Worm (Caenorhabditis elegans) whole organism, L4 larva: Measurements from ENCODE around the gene smc-6.
A peak's percentile ranks its signal among the peaks of the same experiment; 100 is the strongest.

Experiments
- D1046.2 ChIP-seq: fragments of 200-800 bp; sonication (Bioruptor generic); IDR thresholded peaks from 2 replicates; pipeline ENCODE4 v1.3.6; 2022; ENCODE audit warnings: missing genetic modification characterization, missing compliant biosample characterization
- F37D6.2 ChIP-seq: sonication (generic microtip); optimal IDR thresholded peaks from 2 replicates; lab custom pipeline; 2016; ENCODE audit warnings: mild to moderate bottlenecking, missing genetic modification characterization, missing compliant biosample characterization
- F44E2.7 ChIP-seq: fragments of 200-800 bp; sonication (Bioruptor generic); IDR thresholded peaks from 2 replicates; pipeline ENCODE4 v2.1.2; 2022; ENCODE audit warnings: missing genetic modification characterization, missing compliant biosample characterization
- T26A8.4 ChIP-seq: fragments of 200-800 bp; sonication (Bioruptor generic); IDR thresholded peaks from 2 replicates; pipeline ENCODE4 v1.3.6; 2022; ENCODE audit warnings: missing genetic modification characterization, missing compliant biosample characterization
- Y5F2A.4 ChIP-seq: fragments of 200-800 bp; sonication (Bioruptor generic); optimal IDR thresholded peaks from 2 replicates; lab custom pipeline; 2018; ENCODE audit warnings: mild to moderate bottlenecking, missing genetic modification characterization, missing compliant biosample characterization
- Y75B8A.6 ChIP-seq: fragments of 200-800 bp; sonication (Bioruptor generic); IDR thresholded peaks from 2 replicates; pipeline ENCODE4 v1.3.6; 2022; ENCODE audit warnings: missing genetic modification reagents, missing genetic modification characterization, missing compliant biosample characterization
- ZK546.5 ChIP-seq, 2 experiments: sonication (generic microtip); optimal IDR thresholded peaks; 2 replicates each; lab custom pipeline; 2017; ENCODE audit warnings: missing biosample characterization in 2 of 2, missing genetic modification characterization in 2 of 2
- arid-1 ChIP-seq: fragments of 200-800 bp; sonication (Bioruptor generic); conservative IDR thresholded peaks from 2 replicates; pipeline ENCODE4 v1.3.6; 2022; ENCODE audit warnings: missing genetic modification reagents, missing genetic modification characterization, missing compliant biosample characterization
- ceh-20 ChIP-seq: fragments of 200-800 bp; sonication (Bioruptor generic); IDR thresholded peaks from 2 replicates; pipeline ENCODE4 v1.3.6; 2022; ENCODE audit warnings: missing genetic modification reagents, missing genetic modification characterization, missing compliant biosample characterization
- ceh-28 ChIP-seq: fragments of 150-350 bp; optimal IDR thresholded peaks from 2 replicates; lab custom pipeline; 2014; ENCODE audit warnings: missing biosample characterization, missing genetic modification reagents, missing genetic modification characterization
- ceh-62 ChIP-seq: sonication (generic microtip); optimal IDR thresholded peaks from 2 replicates; lab custom pipeline; 2017; ENCODE audit warnings: missing biosample characterization, missing genetic modification characterization
- cey-2 ChIP-seq: sonication (generic microtip); optimal IDR thresholded peaks from 3 replicates; lab custom pipeline; 2017; ENCODE audit warnings: missing genetic modification characterization, mild to moderate bottlenecking, missing compliant biosample characterization, antibody characterized with exemption, borderline replicate concordance; ENCODE audit not compliant: insufficient read depth
- ctbp-1 ChIP-seq: fragments of 200-800 bp; sonication (Bioruptor generic); IDR thresholded peaks from 2 replicates; pipeline ENCODE4 v1.3.6; 2022; ENCODE audit warnings: missing genetic modification reagents, missing genetic modification characterization, missing compliant biosample characterization
- daf-19 ChIP-seq: fragments of 200-800 bp; sonication (Bioruptor generic); conservative IDR thresholded peaks from 2 replicates; pipeline ENCODE4 v1.3.6; 2022; ENCODE audit warnings: missing genetic modification characterization, missing compliant biosample characterization
- dmd-8 ChIP-seq: fragments of 200-800 bp; sonication (Bioruptor generic); IDR thresholded peaks from 2 replicates; pipeline ENCODE4 v1.3.6; 2022; ENCODE audit warnings: missing genetic modification characterization, missing compliant biosample characterization
- dpl-1 ChIP-seq: fragments of 150-350 bp; optimal IDR thresholded peaks from 2 replicates; lab custom pipeline; 2014; ENCODE audit warnings: missing biosample characterization, missing genetic modification reagents, missing genetic modification characterization
- dve-1 ChIP-seq: sonication (generic microtip); optimal IDR thresholded peaks from 2 replicates; lab custom pipeline; 2017; ENCODE audit warnings: antibody characterized with exemption, mild to moderate bottlenecking, missing genetic modification characterization, missing compliant biosample characterization; ENCODE audit not compliant: insufficient read depth
- fkh-10 ChIP-seq: fragments of 150-350 bp; optimal IDR thresholded peaks from 2 replicates; lab custom pipeline; 2014; ENCODE audit warnings: missing biosample characterization, missing genetic modification reagents, missing genetic modification characterization
- gei-8 ChIP-seq: fragments of 200-800 bp; sonication (Bioruptor generic); optimal IDR thresholded peaks from 2 replicates; lab custom pipeline; 2018; ENCODE audit warnings: mild to moderate bottlenecking, missing genetic modification characterization, missing compliant biosample characterization
- hlh-11 ChIP-seq: fragments of 200-800 bp; sonication (Bioruptor generic); optimal IDR thresholded peaks from 2 replicates; lab custom pipeline; 2018; ENCODE audit warnings: mild to moderate bottlenecking, missing genetic modification characterization, missing compliant biosample characterization
- hmg-1.1 ChIP-seq: fragments of 200-800 bp; sonication (Bioruptor generic); IDR thresholded peaks from 2 replicates; pipeline ENCODE4 v1.3.6; 2022; ENCODE audit warnings: missing genetic modification reagents, missing genetic modification characterization, missing compliant biosample characterization
- lin-13 ChIP-seq: fragments of 150-350 bp; optimal IDR thresholded peaks from 2 replicates; lab custom pipeline; 2014; ENCODE audit warnings: missing biosample characterization, missing genetic modification reagents, missing genetic modification characterization
- lin-29 ChIP-seq: fragments of 200-800 bp; sonication (Bioruptor generic); IDR thresholded peaks from 2 replicates; pipeline ENCODE4 v1.3.6; 2022; ENCODE audit warnings: missing genetic modification reagents, missing genetic modification characterization, missing compliant biosample characterization
- lin-38 ChIP-seq: fragments of 200-800 bp; sonication (Bioruptor generic); IDR thresholded peaks from 2 replicates; pipeline ENCODE4 v1.3.6; 2022; ENCODE audit warnings: missing genetic modification reagents, missing genetic modification characterization, missing compliant biosample characterization
- lin-39 ChIP-seq: fragments of 150-350 bp; optimal IDR thresholded peaks from 2 replicates; lab custom pipeline; 2014; ENCODE audit warnings: missing biosample characterization, missing genetic modification reagents, missing genetic modification characterization
- lir-3 ChIP-seq: sonication (generic microtip); optimal IDR thresholded peaks from 2 replicates; lab custom pipeline; 2016; ENCODE audit warnings: mild to moderate bottlenecking, missing genetic modification characterization, missing compliant biosample characterization
- lsy-2 ChIP-seq, 2 experiments: fragments of 150-350 bp in 1 of 2; sonication (generic microtip) in 1 of 2; optimal IDR thresholded peaks; 2 replicates each; lab custom pipeline; 2014 to 2017; ENCODE audit warnings: missing biosample characterization in 2 of 2, missing genetic modification characterization in 2 of 2
- madf-5 ChIP-seq, 2 experiments: fragments of 200-800 bp; sonication (Bioruptor generic); IDR thresholded peaks; 2 replicates each; pipeline ENCODE4 v1.3.6; 2022; ENCODE audit warnings: missing compliant biosample characterization in 2 of 2, missing genetic modification characterization in 2 of 2
- madf-9 ChIP-seq: fragments of 200-800 bp; sonication (Bioruptor generic); conservative IDR thresholded peaks from 2 replicates; pipeline ENCODE4 v1.3.6; 2022; ENCODE audit warnings: missing genetic modification reagents, missing genetic modification characterization, missing compliant biosample characterization
- mep-1 ChIP-seq: fragments of 150-350 bp; sonication (generic microtip); optimal IDR thresholded peaks from 3 replicates; lab custom pipeline; 2014; ENCODE audit warnings: missing biosample characterization, missing genetic modification characterization
- nhr-111 ChIP-seq: fragments of 200-800 bp; sonication (Bioruptor generic); optimal IDR thresholded peaks from 2 replicates; lab custom pipeline; 2018; ENCODE audit warnings: mild to moderate bottlenecking, missing genetic modification characterization, missing compliant biosample characterization
- nhr-25 ChIP-seq: sonication (generic microtip); optimal IDR thresholded peaks from 2 replicates; lab custom pipeline; 2017; ENCODE audit warnings: missing genetic modification characterization, mild to moderate bottlenecking, missing compliant biosample characterization, antibody characterized with exemption, moderate library complexity, borderline replicate concordance; ENCODE audit not compliant: insufficient read depth
- nhr-28 ChIP-seq: fragments of 150-350 bp; optimal IDR thresholded peaks from 2 replicates; lab custom pipeline; 2014; ENCODE audit warnings: missing biosample characterization, missing genetic modification characterization
- nhr-41 ChIP-seq: fragments of 200-800 bp; sonication (Bioruptor generic); IDR thresholded peaks from 2 replicates; pipeline ENCODE4 v1.3.6; 2022; ENCODE audit warnings: missing genetic modification reagents, missing genetic modification characterization, missing compliant biosample characterization
- nhr-76 ChIP-seq: fragments of 150-350 bp; optimal IDR thresholded peaks from 2 replicates; lab custom pipeline; 2014; ENCODE audit warnings: missing biosample characterization, missing genetic modification characterization
- nhr-77 ChIP-seq: fragments of 150-350 bp; optimal IDR thresholded peaks from 2 replicates; lab custom pipeline; 2014; ENCODE audit warnings: missing biosample characterization, missing genetic modification characterization
- pha-4 ChIP-seq, 2 experiments: fragments of 150-350 bp in 1 of 2; fragments of 200-800 bp in 1 of 2; sonication (Bioruptor generic) in 1 of 2; IDR thresholded peaks in 1 of 2; optimal IDR thresholded peaks in 1 of 2; 2 replicates each; pipeline versions ENCODE4 v1.3.6 to Lab custom; 2014 to 2022; ENCODE audit warnings: missing genetic modification characterization in 2 of 2, missing genetic modification reagents in 2 of 2, missing biosample characterization in 1 of 2, missing compliant biosample characterization in 1 of 2
- php-3 ChIP-seq: fragments of 200-800 bp; sonication (Bioruptor generic); IDR thresholded peaks from 2 replicates; pipeline ENCODE4 v1.3.6; 2022; ENCODE audit warnings: missing genetic modification reagents, missing genetic modification characterization, missing compliant biosample characterization
- saeg-2 ChIP-seq: fragments of 200-800 bp; sonication (Bioruptor generic); IDR thresholded peaks from 2 replicates; pipeline ENCODE4 v1.3.6; 2022; ENCODE audit warnings: missing genetic modification reagents, missing genetic modification characterization, missing compliant biosample characterization
- sdz-12 ChIP-seq: fragments of 200-800 bp; sonication (Bioruptor generic); optimal IDR thresholded peaks from 2 replicates; lab custom pipeline; 2018; ENCODE audit warnings: mild to moderate bottlenecking, missing genetic modification characterization, missing compliant biosample characterization
- set-16 ChIP-seq: fragments of 200-800 bp; sonication (Bioruptor generic); IDR thresholded peaks from 2 replicates; pipeline ENCODE4 v1.3.6; 2022; ENCODE audit warnings: missing genetic modification reagents, missing genetic modification characterization, missing compliant biosample characterization
- snpc-1.2 ChIP-seq: fragments of 200-800 bp; sonication (Bioruptor generic); IDR thresholded peaks from 2 replicates; pipeline ENCODE4 v1.3.6; 2022; ENCODE audit warnings: missing genetic modification reagents, missing genetic modification characterization, missing compliant biosample characterization
- snpc-4 ChIP-seq: fragments of 150-350 bp; optimal IDR thresholded peaks from 2 replicates; lab custom pipeline; 2014; ENCODE audit warnings: missing biosample characterization, missing genetic modification characterization
- unc-39 ChIP-seq: sonication (generic microtip); optimal IDR thresholded peaks from 2 replicates; lab custom pipeline; 2017; ENCODE audit warnings: missing biosample characterization, missing genetic modification characterization
- unc-62 ChIP-seq, 3 experiments: fragments of 150-350 bp in 1 of 3; sonication (generic microtip); optimal IDR thresholded peaks in 2 of 3; peaks in 1 of 3; 1 replicate in 1 of 3; 2 replicates in 2 of 3; lab custom pipeline; 2014 to 2017; ENCODE audit warnings: missing biosample characterization in 3 of 3, missing genetic modification characterization in 3 of 3, missing genetic modification reagents in 3 of 3, missing genotype in 1 of 3
- vab-7 ChIP-seq: fragments of 200-800 bp; sonication (Bioruptor generic); IDR thresholded peaks from 2 replicates; pipeline ENCODE4 v1.3.6; 2022; ENCODE audit warnings: missing genetic modification reagents, missing genetic modification characterization, missing compliant biosample characterization
- zfp-2 ChIP-seq: sonication (generic microtip); optimal IDR thresholded peaks from 2 replicates; lab custom pipeline; 2016; ENCODE audit warnings: mild to moderate bottlenecking, missing genetic modification characterization, missing compliant biosample characterization
- ztf-11 ChIP-seq: fragments of 150-350 bp; optimal IDR thresholded peaks from 2 replicates; lab custom pipeline; 2014; ENCODE audit warnings: missing biosample characterization, missing genetic modification characterization

smc-6 gene

DNA sequence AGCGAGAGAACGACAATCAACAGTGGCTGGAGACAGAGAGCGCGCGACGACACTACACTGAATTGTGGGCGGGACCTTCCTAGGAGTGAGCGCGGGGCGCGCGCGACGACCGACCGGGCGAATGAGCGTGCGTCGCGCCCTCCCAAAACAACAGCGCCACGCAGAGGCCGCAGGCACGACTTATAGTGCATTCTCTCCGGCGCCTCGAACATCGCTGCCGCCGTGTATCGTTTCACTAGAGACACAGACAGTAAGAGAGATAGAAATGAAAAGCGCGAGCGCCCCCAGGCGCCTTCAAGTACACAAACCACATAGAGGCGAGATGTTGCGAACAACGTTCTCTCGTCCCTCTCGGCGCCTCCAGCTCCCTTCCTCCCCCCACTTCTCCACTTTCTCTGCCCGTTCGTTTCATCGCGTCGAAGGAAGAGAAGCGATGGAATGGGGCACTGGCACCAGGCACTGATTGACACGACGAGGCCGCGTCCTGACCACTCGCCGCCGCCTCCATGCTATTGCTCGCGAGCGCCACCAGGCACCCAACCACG lies 41.5 kb downstream of the smc-6 start:
- TF ChIP-seq nhr-25 (tag; lab: Kevin White, UChicago) (peak; percentile 71), nhr-77 (peak; percentile 47), lin-13 (GFP tag; lab: Kevin White, UChicago) (peak; percentile 53), ceh-20 (peak; percentile 66), hlh-11 (tag; lab: Kevin White, UChicago) (peak; percentile 97), T26A8.4 (GFP tag; lab: Robert Waterston, UW) (peak; percentile 75; the same call in 1 of the 2 replicates), lir-3 (tag; lab: Kevin White, UChicago) (peak; percentile 9), lsy-2 (tag; optimal IDR thresholded peaks at IDR 0.05; lab: Kevin White, UChicago) (peak; percentile 64 to 70), fkh-10 (GFP tag; lab: Kevin White, UChicago) (peak; percentile 21), nhr-28 (peak; percentile 90), unc-62 (GFP tag; optimal IDR thresholded peaks at IDR 0.05 in 1 of 2; lab: Kevin White, UChicago) (peak in 1 of 2 experiments; percentile 70), unc-62 (tag; optimal IDR thresholded peaks at IDR 0.05; lab: Kevin White, UChicago) (no peak), mep-1 (tag; lab: Kevin White, UChicago) (peak; percentile 95), D1046.2 (GFP tag; lab: Robert Waterston, UW) (peak; percentile 67; the same call in 1 of the 2 replicates), nhr-41 (GFP tag; lab: Robert Waterston, UW) (no peak), zfp-2 (tag; lab: Kevin White, UChicago) (peak; percentile 40), cey-2 (tag; lab: Kevin White, UChicago) (no peak), ceh-28 (tag; lab: Kevin White, UChicago) (no peak), F37D6.2 (tag; lab: Kevin White, UChicago) (peak; percentile 77), hmg-1.1 (GFP tag; lab: Robert Waterston, UW) (peak; percentile 94), lin-38 (GFP tag; lab: Robert Waterston, UW) (peak; percentile 73), lin-39 (tag; lab: Kevin White, UChicago) (no peak), dpl-1 (peak; percentile 36), madf-9 (GFP tag; lab: Robert Waterston, UW) (peak; percentile 17; the same call in 1 of the 2 replicates), gei-8 (GFP tag; lab: Kevin White, UChicago) (peak; percentile 24), set-16 (GFP tag; lab: Robert Waterston, UW) (peak; percentile 99), arid-1 (no peak), ceh-62 (tag; lab: Kevin White, UChicago) (no peak), daf-19 (GFP tag; lab: Robert Waterston, UW) (no peak), vab-7 (GFP tag; lab: Robert Waterston, UW) (peak; percentile 60; the same call in 1 of the 2 replicates), madf-5 (GFP tag; IDR thresholded peaks at IDR 0.05; lab: Robert Waterston, UW) (0 out of 4 replicates have a peak, but pooled peaks of 1 of the 2 experiments have one; percentile 41), pha-4 (GFP tag; IDR thresholded peaks at IDR 0.05; lab: Robert Waterston, UW) (peak; percentile 90), pha-4 (tag; optimal IDR thresholded peaks at IDR 0.05; lab: Kevin White, UChicago) (peak; percentile 26), sdz-12 (no peak), Y75B8A.6 (GFP tag; lab: Robert Waterston, UW) (no peak), ZK546.5 (tag; optimal IDR thresholded peaks at IDR 0.05; lab: Kevin White, UChicago) (no peak), ztf-11 (no peak), F44E2.7 (GFP tag; lab: Robert Waterston, UW) (no peak), dve-1 (tag; lab: Kevin White, UChicago) (peak; percentile 76), nhr-76 (tag; lab: Kevin White, UChicago) (no peak), snpc-1.2 (GFP tag; lab: Robert Waterston, UW) (peak; percentile 54; the same call in 1 of the 2 replicates), snpc-4 (tag; lab: Kevin White, UChicago) (no peak), php-3 (GFP tag; lab: Robert Waterston, UW) (no peak), lin-29 (no peak), dmd-8 (0 out of 2 replicates have a peak, but pooled peaks have one; percentile 7), ctbp-1 (GFP tag; lab: Robert Waterston, UW) (peak; percentile 81), nhr-111 (GFP tag; lab: Kevin White, UChicago) (no peak), saeg-2 (GFP tag; lab: Robert Waterston, UW) (peak; percentile 63; the same call in 1 of the 2 replicates), Y5F2A.4 (GFP tag; lab: Kevin White, UChicago) (no peak), unc-39 (tag; lab: Kevin White, UChicago) (no peak)
